Worm (Caenorhabditis elegans): ENCODE results near the gene R05H11.2.
A peak's percentile ranks its signal among the peaks of the same experiment; 100 is the strongest.

Gene R05H11.2

DNA sequence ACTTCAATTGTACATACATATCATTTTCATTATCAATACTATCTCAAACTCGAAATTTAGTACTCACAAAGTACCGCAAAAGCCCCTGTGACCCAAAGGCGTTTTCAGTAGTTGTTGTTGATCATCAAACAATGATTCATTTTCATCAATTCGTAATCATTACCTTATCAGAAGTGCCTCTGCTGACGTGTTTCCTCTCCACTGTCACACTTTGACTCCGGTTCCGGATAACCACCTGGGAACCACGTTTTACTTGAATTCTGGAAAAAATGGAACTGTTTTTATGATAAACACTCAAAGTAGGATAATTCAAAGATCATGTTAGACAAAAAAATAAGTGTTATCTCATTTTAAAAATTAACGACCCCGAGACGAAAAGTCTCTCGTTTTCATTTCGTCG lies 19.9 kb downstream of the R05H11.2 start (continued):
- TF ChIP-seq egl-27 (tag; optimal IDR thresholded peaks at IDR 0.05) (no peak), ceh-44 (GFP tag; IDR thresholded peaks at IDR 0.05) (no peak), unc-62 (GFP tag; optimal IDR thresholded peaks at IDR 0.05 in 1 of 2) (peak in 1 of 2 experiments; percentile 23), unc-62 (tag; optimal IDR thresholded peaks at IDR 0.05) (no peak), nhr-42 (GFP tag; IDR thresholded peaks at IDR 0.05) (no peak), mdt-29 (GFP tag; IDR thresholded peaks at IDR 0.05) (no peak), lin-38 (GFP tag; IDR thresholded peaks at IDR 0.05) (no peak), F26F4.8 (GFP tag; conservative IDR thresholded peaks at IDR 0.05) (no peak), saeg-2 (GFP tag; IDR thresholded peaks at IDR 0.05) (no peak), ceh-62 (tag; optimal IDR thresholded peaks at IDR 0.05) (no peak), sdz-12 (GFP tag; optimal IDR thresholded peaks at IDR 0.05) (no peak), ZK546.5 (tag; optimal IDR thresholded peaks at IDR 0.05) (no peak), dmd-9 (GFP tag; IDR thresholded peaks at IDR 0.05) (no peak), mdl-1 (tag; optimal IDR thresholded peaks at IDR 0.05) (no peak), nhr-76 (tag; optimal IDR thresholded peaks at IDR 0.05) (no peak), ctbp-1 (GFP tag; IDR thresholded peaks at IDR 0.05) (no peak), daf-8 (GFP tag; IDR thresholded peaks at IDR 0.05) (no peak), Y5F2A.4 (GFP tag; optimal IDR thresholded peaks at IDR 0.05) (no peak), daf-19 (GFP tag; conservative IDR thresholded peaks at IDR 0.05) (no peak), lin-13 (GFP tag; optimal IDR thresholded peaks at IDR 0.05) (no peak), F44E2.7 (GFP tag; IDR thresholded peaks at IDR 0.05) (no peak), dmd-6 (GFP tag; IDR thresholded peaks at IDR 0.05) (peak; percentile 21; the same call in 1 of the 2 replicates), lin-1 (GFP tag; IDR thresholded peaks at IDR 0.05) (no peak), hif-1 (tag; optimal IDR thresholded peaks at IDR 0.05) (no peak), F10B5.3 (tag; optimal IDR thresholded peaks at IDR 0.05) (no peak), pha-4 (GFP tag; IDR thresholded peaks at IDR 0.05) (no peak), pha-4 (tag; optimal IDR thresholded peaks at IDR 0.05) (no peak), egl-43 (GFP tag; IDR thresholded peaks at IDR 0.05) (no peak), ceh-82 (tag; optimal IDR thresholded peaks at IDR 0.05) (no peak), lin-39 (tag; optimal IDR thresholded peaks at IDR 0.05) (no peak), zip-11 (GFP tag; IDR thresholded peaks at IDR 0.05) (no peak), madf-5 (GFP tag; IDR thresholded peaks at IDR 0.05) (no peak), T26A8.4 (GFP tag; IDR thresholded peaks at IDR 0.05) (no peak)

DNA sequence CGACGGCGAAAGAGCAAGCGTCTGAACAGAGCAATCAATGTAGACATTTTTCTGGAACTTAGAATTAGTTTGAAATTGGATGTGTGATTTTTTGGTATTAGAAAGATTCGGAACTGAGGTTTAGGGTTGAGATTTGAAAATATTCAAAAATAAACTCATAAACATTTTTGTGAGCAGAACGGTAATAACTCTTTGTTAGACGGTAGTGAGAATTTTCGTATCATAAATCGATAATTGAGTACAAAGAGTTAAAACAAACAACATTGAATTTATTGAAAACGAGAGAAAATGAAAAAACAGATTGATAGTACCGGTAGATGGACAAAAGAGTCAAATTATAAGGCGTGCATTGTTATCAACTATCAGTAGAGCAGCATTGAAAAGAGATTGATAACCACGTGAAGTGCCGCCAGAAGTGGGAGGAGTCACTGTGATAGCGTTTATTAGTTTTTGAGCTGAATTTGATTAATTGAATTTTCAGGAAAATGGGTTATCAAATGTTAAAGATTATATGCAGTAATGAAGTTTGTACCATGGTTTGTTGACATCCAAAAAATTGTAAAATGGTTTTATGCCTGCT lies 21.3 kb downstream of the R05H11.2 start, which contains the start of gene F28F5.6:
TSS of gene F28F5.6 (minus strand) at position 51 of the 580 bp plus-strand sequence.
- TF ChIP-seq mdl-1 (tag; optimal IDR thresholded peaks at IDR 0.05) (peak in 1 of 2 experiments; percentile 50), hlh-30 (tag; optimal IDR thresholded peaks at IDR 0.05; ENCODE audit: insufficient read depth) (peak; percentile 11), php-3 (GFP tag; IDR thresholded peaks at IDR 0.05) (peak; percentile 83), mes-2 (tag; optimal IDR thresholded peaks at IDR 0.05; ENCODE audit: poor library complexity, severe bottlenecking) (peak; percentile 38), daf-16 (GFP tag; optimal IDR thresholded peaks at IDR 0.05) (no peak), daf-16 (tag; optimal IDR thresholded peaks at IDR 0.05) (peak; percentile 83), ztf-7 (tag; optimal IDR thresholded peaks at IDR 0.05) (no peak), mep-1 (tag; optimal IDR thresholded peaks at IDR 0.05) (no peak), hlh-11 (tag; optimal IDR thresholded peaks at IDR 0.05) (peak; percentile 64), pqm-1 (tag; optimal IDR thresholded peaks at IDR 0.05) (peak; percentile 89), nhr-28 (tag; optimal IDR thresholded peaks at IDR 0.05) (peak; percentile 68), ceh-20 (GFP tag; IDR thresholded peaks at IDR 0.05) (0 out of 2 replicates have a peak, but pooled peaks have one; percentile 45), lin-39 (tag; optimal IDR thresholded peaks at IDR 0.05) (no peak), dmd-6 (GFP tag; IDR thresholded peaks at IDR 0.05) (peak; percentile 63), attf-4 (tag; optimal IDR thresholded peaks at IDR 0.05) (no peak), mxl-3 (GFP tag; optimal IDR thresholded peaks at IDR 0.05) (peak; percentile 8), ztf-11 (tag; optimal IDR thresholded peaks at IDR 0.05) (no peak), nhr-48 (tag; optimal IDR thresholded peaks at IDR 0.05) (peak; percentile 27), dve-1 (tag; optimal IDR thresholded peaks at IDR 0.05; ENCODE audit: insufficient read depth) (peak; percentile 73), nhr-77 (tag; optimal IDR thresholded peaks at IDR 0.05) (peak; percentile 20)

All from whole organism, L4 larva.